Worm (Caenorhabditis elegans) whole organism, young adult: ENCODE measurements around the gene mrpl-42.
"Not testable (repeated sequence)": the region's sequence is repeated elsewhere in the genome, so short reads cannot be mapped to it uniquely, and the experiment has no call there.

Experiments used
- B0336.3 ChIP-seq: fragments of 200-800 bp; sonication (Bioruptor generic); IDR thresholded peaks from 2 replicates; pipeline ENCODE4 v1.3.6; 2022; ENCODE audit warnings: missing genetic modification characterization, missing compliant biosample characterization
- D2030.7 ChIP-seq: fragments of 200-800 bp; sonication (Bioruptor generic); IDR thresholded peaks from 2 replicates; pipeline ENCODE4 v1.3.6; 2022; ENCODE audit warnings: missing genetic modification reagents, missing genetic modification characterization, missing compliant biosample characterization
- F10E7.11 ChIP-seq: sonication (generic microtip); optimal IDR thresholded peaks from 2 replicates; lab custom pipeline; 2017; ENCODE audit warnings: mild to moderate bottlenecking, missing genetic modification characterization, moderate library complexity, missing compliant biosample characterization
- F33H1.4 ChIP-seq: fragments of 200-800 bp; sonication (Bioruptor generic); IDR thresholded peaks from 2 replicates; pipeline ENCODE4 v1.3.6; 2022; ENCODE audit warnings: missing genetic modification reagents, missing genetic modification characterization, missing compliant biosample characterization
- F39B2.1 ChIP-seq: fragments of 200-800 bp; sonication (Bioruptor generic); IDR thresholded peaks from 2 replicates; pipeline ENCODE4 v1.3.6; 2022; ENCODE audit warnings: missing genetic modification reagents, missing genetic modification characterization, missing compliant biosample characterization
- F49E8.2 ChIP-seq: sonication (generic microtip); optimal IDR thresholded peaks from 3 replicates; lab custom pipeline; 2017; ENCODE audit warnings: missing genetic modification characterization, mild to moderate bottlenecking, missing compliant biosample characterization, antibody characterized with exemption, moderate library complexity; ENCODE audit not compliant: insufficient read depth
- T26A5.8 ChIP-seq: sonication (generic microtip); optimal IDR thresholded peaks from 2 replicates; lab custom pipeline; 2016; ENCODE audit warnings: missing genetic modification characterization, missing compliant biosample characterization
- Y67H2A.10 ChIP-seq: fragments of 200-800 bp; sonication (Bioruptor generic); conservative IDR thresholded peaks from 2 replicates; pipeline ENCODE4 v1.3.6; 2022; ENCODE audit warnings: missing genetic modification reagents, missing genetic modification characterization, missing compliant biosample characterization
- Y79H2A.3 ChIP-seq: fragments of 200-800 bp; sonication (Bioruptor generic); conservative IDR thresholded peaks from 2 replicates; pipeline ENCODE4 v1.3.6; 2022; ENCODE audit warnings: missing genetic modification reagents, missing genetic modification characterization, missing compliant biosample characterization
- Y95B8A.8 ChIP-seq: fragments of 200-800 bp; sonication (Bioruptor generic); IDR thresholded peaks from 2 replicates; pipeline ENCODE4 v1.3.6; 2022; ENCODE audit warnings: missing genetic modification reagents, missing genetic modification characterization, missing compliant biosample characterization
- aptf-3 ChIP-seq: fragments of 200-800 bp; sonication (Bioruptor generic); IDR thresholded peaks from 2 replicates; pipeline ENCODE4 v1.3.6; 2022; ENCODE audit warnings: missing genetic modification characterization, missing compliant biosample characterization
- attf-6 ChIP-seq: fragments of 200-800 bp; sonication (Bioruptor generic); IDR thresholded peaks from 2 replicates; pipeline ENCODE4 v1.3.6; 2022; ENCODE audit warnings: missing genetic modification reagents, missing genetic modification characterization, missing compliant biosample characterization
- cebp-1 ChIP-seq, 2 experiments: fragments of 200-800 bp in 1 of 2; sonication (Bioruptor generic) in 1 of 2; sonication (generic microtip) in 1 of 2; IDR thresholded peaks in 1 of 2; optimal IDR thresholded peaks in 1 of 2; 2 replicates each; pipeline versions ENCODE4 v1.3.6 to Lab custom; 2017 to 2022; ENCODE audit warnings: missing compliant biosample characterization in 2 of 2, missing genetic modification characterization in 2 of 2, mild to moderate bottlenecking in 1 of 2, missing genetic modification reagents in 1 of 2, moderate library complexity in 1 of 2
- ceh-91 ChIP-seq: fragments of 200-800 bp; sonication (Bioruptor generic); IDR thresholded peaks from 2 replicates; pipeline ENCODE4 v1.3.6; 2022; ENCODE audit warnings: missing genetic modification reagents, missing genetic modification characterization, missing compliant biosample characterization
- dox-1 ChIP-seq: fragments of 200-800 bp; sonication (Bioruptor generic); IDR thresholded peaks from 2 replicates; pipeline ENCODE4 v1.3.6; 2022; ENCODE audit warnings: missing genetic modification reagents, missing genetic modification characterization, missing compliant biosample characterization
- efl-1 ChIP-seq: fragments of 150-350 bp; optimal IDR thresholded peaks from 2 replicates; lab custom pipeline; 2014; ENCODE audit warnings: missing biosample characterization, missing genetic modification reagents, missing genetic modification characterization
- egrh-3 ChIP-seq: fragments of 200-800 bp; sonication (Bioruptor generic); IDR thresholded peaks from 2 replicates; pipeline ENCODE4 v1.3.6; 2022; ENCODE audit warnings: missing genetic modification reagents, missing genetic modification characterization, missing compliant biosample characterization
- hmg-1.2 ChIP-seq: fragments of 200-800 bp; sonication (Bioruptor generic); IDR thresholded peaks from 2 replicates; pipeline ENCODE4 v1.3.6; 2022; ENCODE audit warnings: missing genetic modification reagents, missing genetic modification characterization, missing compliant biosample characterization
- hmg-20 ChIP-seq: fragments of 200-800 bp; sonication (Bioruptor generic); IDR thresholded peaks from 2 replicates; pipeline ENCODE4 v1.3.6; 2022; ENCODE audit warnings: missing genetic modification reagents, missing genetic modification characterization, missing compliant biosample characterization
- hsf-1 ChIP-seq: fragments of 200-800 bp; sonication (Bioruptor generic); IDR thresholded peaks from 2 replicates; pipeline ENCODE4 v1.3.6; 2022; ENCODE audit warnings: missing genetic modification reagents, missing genetic modification characterization, missing compliant biosample characterization
- lin-54 ChIP-seq: fragments of 200-800 bp; sonication (Bioruptor generic); optimal IDR thresholded peaks from 2 replicates; lab custom pipeline; 2018; ENCODE audit warnings: mild to moderate bottlenecking, missing genetic modification characterization, missing compliant biosample characterization
- lsl-1 ChIP-seq: fragments of 200-800 bp; sonication (Bioruptor generic); optimal IDR thresholded peaks from 2 replicates; lab custom pipeline; 2018; ENCODE audit warnings: mild to moderate bottlenecking, missing genetic modification characterization, moderate library complexity, missing compliant biosample characterization
- madf-3 ChIP-seq: fragments of 200-800 bp; sonication (Bioruptor generic); IDR thresholded peaks from 2 replicates; pipeline ENCODE4 v1.3.6; 2022; ENCODE audit warnings: missing genetic modification reagents, missing genetic modification characterization, missing compliant biosample characterization
- madf-6 ChIP-seq: fragments of 200-800 bp; sonication (Bioruptor generic); IDR thresholded peaks from 2 replicates; pipeline ENCODE4 v1.3.6; 2022; ENCODE audit warnings: missing genetic modification reagents, missing genetic modification characterization, missing compliant biosample characterization
- mes-4 ChIP-seq: sonication (generic microtip); optimal IDR thresholded peaks from 2 replicates; lab custom pipeline; 2016; ENCODE audit warnings: missing genotype, missing genetic modification characterization, missing compliant biosample characterization
- nfyb-1 ChIP-seq: fragments of 200-800 bp; sonication (Bioruptor generic); IDR thresholded peaks from 2 replicates; pipeline ENCODE4 v1.3.6; 2022; ENCODE audit warnings: missing genetic modification reagents, missing genetic modification characterization, missing compliant biosample characterization
- nhr-27 ChIP-seq: fragments of 200-800 bp; sonication (Bioruptor generic); optimal IDR thresholded peaks from 2 replicates; lab custom pipeline; 2018; ENCODE audit warnings: mild to moderate bottlenecking, missing genetic modification characterization, moderate library complexity, missing compliant biosample characterization
- pbrm-1 ChIP-seq: fragments of 200-800 bp; sonication (Bioruptor generic); IDR thresholded peaks from 2 replicates; pipeline ENCODE4 v1.3.6; 2022; ENCODE audit warnings: missing genetic modification reagents, missing genetic modification characterization, missing compliant biosample characterization
- rcor-1 ChIP-seq: fragments of 200-800 bp; sonication (Bioruptor generic); IDR thresholded peaks from 2 replicates; pipeline ENCODE4 v1.3.6; 2022; ENCODE audit warnings: missing genetic modification reagents, missing genetic modification characterization, missing compliant biosample characterization
- rpc-1 ChIP-seq, 2 experiments: fragments of 150-350 bp in 1 of 2; sonication (generic microtip) in 1 of 2; optimal IDR thresholded peaks; 2 replicates each; lab custom pipeline; 2014 to 2018; ENCODE audit warnings: missing biosample characterization in 1 of 2, missing genetic modification characterization in 1 of 2, missing genetic modification reagents in 1 of 2, missing genotype in 1 of 2
- snpc-1.1 ChIP-seq: sonication (generic microtip); optimal IDR thresholded peaks from 2 replicates; lab custom pipeline; 2017; ENCODE audit warnings: missing genetic modification characterization, mild to moderate bottlenecking, missing compliant biosample characterization, antibody characterized with exemption, moderate library complexity, missing genotype, missing genetic modification reagents; ENCODE audit not compliant: insufficient read depth
- snpc-4 ChIP-seq, 5 experiments: fragments of 150-350 bp in 1 of 5; sonication (generic microtip) in 4 of 5; optimal IDR thresholded peaks; 2 replicates each; lab custom pipeline; 2014 to 2018; ENCODE audit warnings: missing genetic modification characterization in 5 of 5, missing biosample characterization in 3 of 5, antibody characterized with exemption in 2 of 5, mild to moderate bottlenecking in 2 of 5, missing compliant biosample characterization in 2 of 5, missing genotype in 2 of 5, moderate library complexity in 2 of 5, missing genetic modification reagents in 1 of 5
- tbp1 ChIP-seq: fragments of 200-800 bp; sonication (Bioruptor generic); optimal IDR thresholded peaks from 2 replicates; lab custom pipeline; 2018; ENCODE audit warnings: mild to moderate bottlenecking, missing genetic modification characterization, missing compliant biosample characterization
- ztf-28 ChIP-seq: fragments of 200-800 bp; sonication (Bioruptor generic); IDR thresholded peaks from 2 replicates; pipeline ENCODE4 v1.3.6; 2022; ENCODE audit warnings: missing genetic modification reagents, missing genetic modification characterization, missing compliant biosample characterization

Gene mrpl-42

DNA sequence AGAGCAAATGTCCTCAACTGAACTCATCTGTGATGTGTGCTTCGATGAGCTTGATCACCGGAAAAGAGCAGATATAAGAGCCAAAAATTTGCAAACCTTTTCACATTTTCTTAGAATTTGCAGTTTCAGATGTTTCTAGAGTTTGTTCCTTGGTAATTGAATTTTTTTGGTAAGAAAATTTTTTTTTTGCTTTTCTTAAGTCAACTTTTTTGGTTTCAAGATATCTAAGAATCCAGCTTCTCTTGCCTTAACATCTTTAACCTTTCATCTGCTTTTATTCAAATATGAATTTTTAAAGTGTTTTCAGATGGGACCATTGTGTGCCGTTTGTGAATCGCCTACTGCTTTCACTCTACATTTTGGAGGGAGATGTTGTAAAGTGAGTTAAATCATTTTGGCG is 24.6 kb downstream of the mrpl-42 start, which contains the start of gene nhr-11:
Gene nhr-11 (plus strand): TSS at position 301 of the 400 bp plus-strand sequence.
- TF ChIP-seq lsl-1 (no peak), aptf-3 (GFP tag; lab: Robert Waterston, UW) (no peak), T26A5.8 (tag; lab: Kevin White, UChicago) (no peak), mes-4 (tag; lab: Kevin White, UChicago) (no peak), nhr-27 (no peak), F39B2.1 (GFP tag; lab: Robert Waterston, UW) (no peak), Y67H2A.10 (no peak)

DNA sequence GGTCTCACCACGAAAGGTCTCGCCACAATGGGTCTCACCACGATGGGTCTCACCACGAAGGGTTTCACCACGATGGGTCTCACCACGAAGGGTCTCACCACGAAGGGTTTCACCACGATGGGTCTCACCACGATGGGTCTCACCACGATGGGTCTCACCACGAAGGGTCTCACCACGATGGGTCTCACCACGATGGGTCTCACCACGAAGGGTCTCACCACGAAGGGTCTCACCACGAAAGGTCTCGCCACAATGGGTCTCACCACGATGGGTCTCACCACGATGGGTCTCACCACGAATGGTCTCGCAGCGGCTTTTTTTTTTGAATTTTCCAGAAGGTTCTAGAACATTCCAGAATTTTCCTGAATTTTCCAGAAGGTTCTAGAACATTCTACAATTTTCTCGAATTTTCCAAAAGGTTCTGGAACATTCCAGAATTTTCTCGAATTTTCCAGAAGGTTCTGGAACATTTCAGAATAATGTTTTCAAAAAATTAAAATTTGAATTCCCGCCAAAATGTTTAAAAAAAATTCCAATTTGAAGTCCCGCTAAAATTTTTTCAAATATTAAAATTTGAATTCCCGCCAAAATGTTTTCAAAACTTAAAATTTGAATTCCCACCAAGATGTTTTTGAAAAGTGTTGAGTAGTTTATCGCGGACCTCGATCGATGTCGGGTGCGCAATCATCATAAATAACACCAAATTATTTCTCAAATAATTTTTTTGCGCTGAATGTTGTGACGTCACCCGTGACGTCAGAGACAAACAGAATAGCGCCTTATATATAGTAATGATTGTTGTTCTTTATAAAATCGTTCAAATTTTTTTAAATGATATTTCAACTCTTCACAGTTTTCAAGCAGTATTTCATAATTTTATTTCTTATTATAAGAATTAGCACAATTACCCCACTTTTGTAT is 26.7 kb downstream of the mrpl-42 start:
- TF ChIP-seq F33H1.4 (GFP tag; lab: Robert Waterston, UW) = peak; percentile 68
- peak; percentile 7 for TF ChIP-seq F49E8.2
- peak; percentile 65 for TF ChIP-seq hmg-1.2
- 0 out of 2 replicates have a peak, but pooled peaks have one; percentile 6 for TF ChIP-seq hmg-20 (GFP tag; lab: Robert Waterston, UW)
- peak; percentile 74 for TF ChIP-seq lin-54 (GFP tag; lab: Kevin White, UChicago)
- TF ChIP-seq nfyb-1 (GFP tag; lab: Robert Waterston, UW) = 0 out of 2 replicates have a peak, but pooled peaks have one; percentile 20
- peak; percentile 27 for TF ChIP-seq rpc-1 (optimal IDR thresholded peaks at IDR 0.05; lab: Kevin White, UChicago)
- TF ChIP-seq rpc-1 (tag; optimal IDR thresholded peaks at IDR 0.05; lab: Kevin White, UChicago); snpc-4 (GFP tag; optimal IDR thresholded peaks at IDR 0.05; lab: Kevin White, UChicago): not testable (repeated sequence)
- TF ChIP-seq madf-6 = peak; percentile 49
- peak in 3 of 4 experiments; percentile 51 to 88 (median 61) for TF ChIP-seq snpc-4 (tag; optimal IDR thresholded peaks at IDR 0.05; lab: Kevin White, UChicago)
- peak; percentile 26 for TF ChIP-seq lsl-1
- TF ChIP-seq efl-1 = peak; percentile 20
- TF ChIP-seq ztf-28 (GFP tag; lab: Robert Waterston, UW) = peak; percentile 13; the same call in 1 of the 2 replicates
- TF ChIP-seq madf-3 = 0 out of 2 replicates have a peak, but pooled peaks have one; percentile 14
- peak; percentile 70 for TF ChIP-seq dox-1 (GFP tag; lab: Robert Waterston, UW)
- TF ChIP-seq snpc-1.1 (tag; lab: Kevin White, UChicago) = peak; percentile 55
- TF ChIP-seq tbp1 (GFP tag; lab: Kevin White, UChicago) = peak; percentile 15
- 0 out of 2 replicates have a peak, but pooled peaks have one; percentile 14 for TF ChIP-seq ceh-91 (GFP tag; lab: Robert Waterston, UW)
- peak; percentile 51 for TF ChIP-seq D2030.7 (GFP tag; lab: Robert Waterston, UW)
- TF ChIP-seq Y95B8A.8 (GFP tag; lab: Robert Waterston, UW) = 0 out of 2 replicates have a peak, but pooled peaks have one; percentile 55
- TF ChIP-seq B0336.3 (GFP tag; lab: Robert Waterston, UW) = 0 out of 2 replicates have a peak, but pooled peaks have one; percentile 26
- TF ChIP-seq rcor-1 (GFP tag; lab: Robert Waterston, UW) = peak; percentile 19; the same call in 1 of the 2 replicates
- TF ChIP-seq attf-6 = peak; percentile 92
- TF ChIP-seq egrh-3 (GFP tag; lab: Robert Waterston, UW) = peak; percentile 17; the same call in 1 of the 2 replicates
- peak; percentile 91 for TF ChIP-seq pbrm-1 (GFP tag; lab: Robert Waterston, UW)
- TF ChIP-seq hsf-1 = peak; percentile 98
- 0 out of 2 replicates have a peak, but pooled peaks have one; percentile 9 for TF ChIP-seq Y79H2A.3 (GFP tag; lab: Robert Waterston, UW)

DNA sequence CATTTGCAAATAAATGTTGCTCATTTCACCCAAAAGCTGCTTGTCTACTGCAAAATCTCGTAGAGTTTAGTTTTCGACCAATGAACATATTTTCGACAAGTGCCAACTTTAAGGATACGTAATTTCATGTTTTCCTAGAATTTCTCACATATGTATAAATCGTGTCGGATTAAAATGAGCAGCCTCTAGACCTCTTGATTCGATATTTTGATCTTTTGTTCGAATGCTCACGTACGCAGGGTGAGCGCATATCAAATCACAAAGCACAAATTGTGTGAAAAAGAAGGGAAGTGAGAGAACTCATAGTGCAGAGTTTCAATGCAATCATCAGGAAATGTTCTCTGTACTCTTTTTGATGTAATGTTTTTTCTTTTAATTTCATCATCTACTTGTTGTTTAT is 30.7 kb downstream of the mrpl-42 start:
- TF ChIP-seq cebp-1 (GFP tag; IDR thresholded peaks at IDR 0.05; lab: Robert Waterston, UW) (no peak), cebp-1 (tag; optimal IDR thresholded peaks at IDR 0.05; lab: Kevin White, UChicago) (peak; percentile 25), F10E7.11 (tag; lab: Kevin White, UChicago) (no peak), B0336.3 (GFP tag; lab: Robert Waterston, UW) (no peak)
